Worm (Caenorhabditis elegans) whole organism, midembryonic: ENCODE results near the gene mdf-1.

Source experiments
- T22C8.4 ChIP-seq: fragments of 200-800 bp; sonication (Bioruptor generic); IDR thresholded peaks from 2 replicates; pipeline ENCODE4 v1.3.6; 2022; ENCODE audit warnings: missing genetic modification characterization, missing compliant biosample characterization
- flt-1 ChIP-seq: fragments of 200-800 bp; sonication (Bioruptor generic); IDR thresholded peaks from 2 replicates; pipeline ENCODE4 v1.3.6; 2022; ENCODE audit warnings: missing genetic modification characterization, missing compliant biosample characterization
- klf-2 ChIP-seq: fragments of 200-800 bp; sonication (Bioruptor generic); conservative IDR thresholded peaks from 2 replicates; pipeline ENCODE4 v1.3.6; 2022; ENCODE audit warnings: missing genetic modification reagents, missing genetic modification characterization, missing compliant biosample characterization
- tab-1 ChIP-seq: fragments of 200-800 bp; sonication (Bioruptor generic); IDR thresholded peaks from 2 replicates; pipeline ENCODE4 v1.3.6; 2022; ENCODE audit warnings: missing genetic modification characterization, missing compliant biosample characterization
- ztf-23 ChIP-seq: fragments of 200-800 bp; sonication (Bioruptor generic); IDR thresholded peaks from 2 replicates; pipeline ENCODE4 v1.3.6; 2022; ENCODE audit warnings: missing genetic modification reagents, missing genetic modification characterization, missing compliant biosample characterization

- TF ChIP-seq klf-2 (GFP tag; lab: Robert Waterston, UW) (no peak), flt-1 (GFP tag; lab: Robert Waterston, UW) (no peak), T22C8.4 (GFP tag; lab: Robert Waterston, UW) (no peak), tab-1 (no peak), ztf-23 (GFP tag; lab: Robert Waterston, UW) (no peak)
Observed at ce11 chrV:9549459-9549858, 5.4 kb upstream of the mdf-1 start, which contains the start of gene nstp-10.
